Fruit fly (Drosophila melanogaster) whole organism, embryonic: Measurements from ENCODE around the gene CG6067.

Experiments
- Adf1 ChIP-seq: fragments of 200-800 bp; sonication (Bioruptor generic); IDR thresholded peaks from 2 replicates; pipeline ENCODE4 v1.3.6; 2022; ENCODE audit warnings: missing biosample characterization, missing genetic modification characterization
- Atf-2 ChIP-seq: fragments of 200-800 bp; sonication (Bioruptor generic); optimal IDR thresholded peaks from 2 replicates; lab custom pipeline; 2016; ENCODE audit warnings: missing biosample characterization, missing genetic modification characterization
- BtbVII ChIP-seq: fragments of 200-800 bp; sonication (Bioruptor generic); optimal IDR thresholded peaks from 3 replicates; lab custom pipeline; 2017; ENCODE audit warnings: missing biosample characterization, mild to moderate bottlenecking, missing genetic modification characterization
- Bteb2 ChIP-seq: fragments of 200-800 bp; sonication (Bioruptor generic); optimal IDR thresholded peaks from 2 replicates; lab custom pipeline; 2016; ENCODE audit warnings: missing biosample characterization, missing genetic modification characterization
- CG11504 ChIP-seq: fragments of 200-800 bp; sonication (Bioruptor generic); optimal IDR thresholded peaks from 3 replicates; lab custom pipeline; 2019; ENCODE audit warnings: missing biosample characterization, mild to moderate bottlenecking, missing genetic modification characterization, moderate library complexity
- CG11723 ChIP-seq: fragments of 200-800 bp; sonication (Bioruptor generic); optimal IDR thresholded peaks from 2 replicates; lab custom pipeline; 2017; ENCODE audit warnings: missing biosample characterization, mild to moderate bottlenecking, missing genetic modification characterization
- CG12236 ChIP-seq: fragments of 200-800 bp; sonication (Bioruptor generic); optimal IDR thresholded peaks from 2 replicates; lab custom pipeline; 2016; ENCODE audit warnings: missing biosample characterization, missing genetic modification characterization
- CG13287 ChIP-seq: fragments of 200-800 bp; sonication (Bioruptor generic); IDR thresholded peaks from 2 replicates; pipeline ENCODE4 v1.3.6; 2022; ENCODE audit warnings: missing biosample characterization, missing genetic modification characterization; ENCODE audit not compliant: partially characterized antibody
- CG13424 ChIP-seq: fragments of 200-800 bp; sonication (Bioruptor generic); optimal IDR thresholded peaks from 2 replicates; lab custom pipeline; 2019; ENCODE audit warnings: missing biosample characterization, mild to moderate bottlenecking, missing genetic modification characterization, moderate library complexity
- CG16815 ChIP-seq: fragments of 200-800 bp; sonication (Bioruptor generic); optimal IDR thresholded peaks from 3 replicates; lab custom pipeline; 2017; ENCODE audit warnings: missing biosample characterization, mild to moderate bottlenecking, missing genetic modification characterization
- CG2116 ChIP-seq: fragments of 200-800 bp; sonication (Bioruptor generic); optimal IDR thresholded peaks from 3 replicates; lab custom pipeline; 2018; ENCODE audit warnings: missing biosample characterization, mild to moderate bottlenecking, missing genetic modification characterization
- CG2712 ChIP-seq: fragments of 200-800 bp; optimal IDR thresholded peaks from 3 replicates; lab custom pipeline; 2019; ENCODE audit warnings: missing biosample characterization, mild to moderate bottlenecking, missing genetic modification characterization, moderate library complexity
- CG3065 ChIP-seq: fragments of 200-800 bp; sonication (Bioruptor generic); optimal IDR thresholded peaks from 2 replicates; lab custom pipeline; 2016; ENCODE audit warnings: missing biosample characterization, missing genetic modification characterization
- CG33557 ChIP-seq: fragments of 200-800 bp; sonication (Bioruptor generic); optimal IDR thresholded peaks from 2 replicates; lab custom pipeline; 2019; ENCODE audit warnings: missing biosample characterization, mild to moderate bottlenecking, missing genetic modification characterization, moderate library complexity
- CG3847 ChIP-seq: fragments of 200-800 bp; sonication (Bioruptor generic); IDR thresholded peaks from 2 replicates; pipeline ENCODE4 v1.3.6; 2022; ENCODE audit warnings: missing biosample characterization, missing genetic modification characterization
- CG4328 ChIP-seq: fragments of 200-800 bp; sonication (Bioruptor generic); optimal IDR thresholded peaks from 3 replicates; lab custom pipeline; 2017; ENCODE audit warnings: missing biosample characterization, missing genetic modification reagents, missing genetic modification characterization
- CG6272 ChIP-seq: fragments of 200-800 bp; sonication (Bioruptor generic); IDR thresholded peaks from 2 replicates; pipeline ENCODE4 v1.3.6; 2022; ENCODE audit warnings: missing biosample characterization, missing genetic modification characterization
- CG8359 ChIP-seq: fragments of 200-800 bp; sonication (Bioruptor generic); optimal IDR thresholded peaks from 2 replicates; lab custom pipeline; 2017; ENCODE audit warnings: missing biosample characterization, mild to moderate bottlenecking, missing genetic modification characterization, borderline replicate concordance
- CG8478 ChIP-seq: fragments of >200 bp; optimal IDR thresholded peaks from 2 replicates; lab custom pipeline; 2018
- CG9609 ChIP-seq: fragments of 200-800 bp; sonication (Bioruptor generic); optimal IDR thresholded peaks from 3 replicates; lab custom pipeline; 2016; ENCODE audit warnings: missing biosample characterization, missing genetic modification characterization
- CTCF ChIP-seq: fragments of 200-800 bp; sonication (Bioruptor generic); optimal IDR thresholded peaks from 2 replicates; lab custom pipeline; 2017; ENCODE audit warnings: missing biosample characterization, mild to moderate bottlenecking, missing genetic modification characterization, moderate library complexity
- Dll ChIP-seq: fragments of 200-800 bp; sonication (Bioruptor generic); IDR thresholded peaks from 4 replicates; pipeline ENCODE4 v1.3.6; 2022; ENCODE audit warnings: missing biosample characterization, missing genetic modification characterization; ENCODE audit not compliant: partially characterized antibody
- Drgx ChIP-seq: fragments of 200-800 bp; sonication (Bioruptor generic); IDR thresholded peaks from 2 replicates; pipeline ENCODE4 v1.3.6; 2022; ENCODE audit warnings: missing biosample characterization, missing genetic modification characterization
- Gsc ChIP-seq: fragments of 200-800 bp; sonication (Bioruptor generic); IDR thresholded peaks from 2 replicates; pipeline ENCODE4 v1.3.6; 2022; ENCODE audit warnings: missing biosample characterization, missing genetic modification characterization
- HLH3B ChIP-seq: fragments of 200-800 bp; sonication (Bioruptor generic); IDR thresholded peaks from 2 replicates; pipeline ENCODE4 v1.3.6; 2022; ENCODE audit warnings: missing biosample characterization, missing genetic modification characterization
- Jarid2 ChIP-seq: fragments of 200-800 bp; sonication (Bioruptor generic); optimal IDR thresholded peaks from 3 replicates; lab custom pipeline; 2017; ENCODE audit warnings: mild to moderate bottlenecking, missing biosample characterization, missing genetic modification reagents, missing genetic modification characterization
- MBD-R2 ChIP-seq: fragments of 200-800 bp; sonication (Bioruptor generic); IDR thresholded peaks from 2 replicates; pipeline ENCODE4 v1.3.6; 2022; ENCODE audit warnings: missing biosample characterization, missing genetic modification characterization
- MTF-1 ChIP-seq: fragments of 200-800 bp; sonication (Bioruptor generic); optimal IDR thresholded peaks from 2 replicates; lab custom pipeline; 2018; ENCODE audit warnings: missing biosample characterization, mild to moderate bottlenecking, missing genetic modification characterization, borderline replicate concordance
- NFAT ChIP-seq: fragments of 200-800 bp; sonication (Bioruptor generic); IDR thresholded peaks from 2 replicates; pipeline ENCODE4 v1.3.6; 2022; ENCODE audit warnings: missing biosample characterization, missing genetic modification characterization
- NK7.1 ChIP-seq: fragments of 200-800 bp; sonication (Bioruptor generic); optimal IDR thresholded peaks from 3 replicates; lab custom pipeline; 2016; ENCODE audit warnings: missing biosample characterization, missing genetic modification characterization
- Ravus ChIP-seq: fragments of 200-800 bp; sonication (Bioruptor generic); IDR thresholded peaks from 2 replicates; pipeline ENCODE4 v1.3.6; 2022; ENCODE audit warnings: missing biosample characterization, missing genetic modification characterization
- Sox102F ChIP-seq: fragments of 200-800 bp; sonication (Bioruptor generic); optimal IDR thresholded peaks from 2 replicates; lab custom pipeline; 2018; ENCODE audit warnings: missing biosample characterization, mild to moderate bottlenecking, missing genetic modification characterization, moderate library complexity
- cato ChIP-seq: fragments of 200-800 bp; sonication (Bioruptor generic); optimal IDR thresholded peaks from 2 replicates; lab custom pipeline; 2016; ENCODE audit warnings: missing biosample characterization, missing genetic modification characterization, borderline replicate concordance
- cwo ChIP-seq: fragments of 200-800 bp; sonication (Bioruptor generic); optimal IDR thresholded peaks from 3 replicates; lab custom pipeline; 2017; ENCODE audit warnings: missing biosample characterization, missing genetic modification characterization, mild to moderate bottlenecking, moderate library complexity, missing genetic modification reagents
- dan ChIP-seq: fragments of 200-800 bp; sonication (Bioruptor generic); IDR thresholded peaks from 2 replicates; pipeline ENCODE4 v1.3.6; 2022; ENCODE audit warnings: missing biosample characterization, missing genetic modification characterization
- exex ChIP-seq: fragments of 200-800 bp; sonication (Bioruptor generic); optimal IDR thresholded peaks from 4 replicates; lab custom pipeline; 2018; ENCODE audit warnings: missing biosample characterization, mild to moderate bottlenecking, missing genetic modification characterization, moderate library complexity
- h ChIP-seq: fragments of >200 bp; optimal IDR thresholded peaks from 2 replicates; lab custom pipeline; 2017
- jigr1 ChIP-seq: fragments of 200-800 bp; sonication (Bioruptor generic); IDR thresholded peaks from 3 replicates; pipeline ENCODE4 v1.3.6; 2022; ENCODE audit warnings: missing biosample characterization, missing genetic modification characterization
- lov ChIP-seq, 2 experiments: fragments of 200-800 bp in 1 of 2; fragments of >200 bp in 1 of 2; sonication (Bioruptor generic) in 1 of 2; IDR thresholded peaks in 1 of 2; optimal IDR thresholded peaks in 1 of 2; 2 replicates in 1 of 2; 3 replicates in 1 of 2; pipeline versions ENCODE4 v1.3.6 to Lab custom; 2017 to 2022; ENCODE audit warnings: missing biosample characterization in 1 of 2, missing genetic modification characterization in 1 of 2
- nerfin-1 ChIP-seq: fragments of 200-800 bp; sonication (Bioruptor generic); optimal IDR thresholded peaks from 3 replicates; lab custom pipeline; 2019; ENCODE audit warnings: missing biosample characterization, mild to moderate bottlenecking, missing genetic modification characterization, moderate library complexity
- pan ChIP-seq, 4 experiments: fragments of >200 bp in 3 of 4; fragments of 200-800 bp in 1 of 4; sonication (Bioruptor generic) in 1 of 4; optimal IDR thresholded peaks in 3 of 4; IDR thresholded peaks in 1 of 4; 2 replicates each; pipeline versions ENCODE4 v1.3.6 to Lab custom; 2017 to 2022; ENCODE audit warnings: missing biosample characterization in 2 of 4, missing genetic modification characterization in 2 of 4, mixed read lengths in 1 of 4
- pfk ChIP-seq: fragments of 200-800 bp; sonication (Bioruptor generic); optimal IDR thresholded peaks from 2 replicates; lab custom pipeline; 2018; ENCODE audit warnings: missing biosample characterization, mild to moderate bottlenecking, missing genetic modification characterization, moderate library complexity
- psq ChIP-seq: fragments of 200-800 bp; sonication (Bioruptor generic); optimal IDR thresholded peaks from 2 replicates; lab custom pipeline; 2017; ENCODE audit warnings: missing biosample characterization, missing genetic modification characterization
- run ChIP-seq: fragments of 200-800 bp; sonication (Bioruptor generic); optimal IDR thresholded peaks from 3 replicates; lab custom pipeline; 2018; ENCODE audit warnings: missing biosample characterization, mild to moderate bottlenecking, missing genetic modification characterization
- schlank ChIP-seq: fragments of 200-800 bp; sonication (Bioruptor generic); optimal IDR thresholded peaks from 2 replicates; lab custom pipeline; 2018; ENCODE audit warnings: missing biosample characterization, mild to moderate bottlenecking, missing genetic modification characterization
- sima ChIP-seq: fragments of 200-800 bp; sonication (Bioruptor generic); optimal IDR thresholded peaks from 2 replicates; lab custom pipeline; 2016; ENCODE audit warnings: missing biosample characterization, missing genetic modification characterization
- slou ChIP-seq: fragments of 200-800 bp; sonication (Bioruptor generic); optimal IDR thresholded peaks from 3 replicates; lab custom pipeline; 2016; ENCODE audit warnings: missing biosample characterization, missing genetic modification characterization
- so ChIP-seq: fragments of 200-800 bp; sonication (Bioruptor generic); IDR thresholded peaks from 3 replicates; pipeline ENCODE4 v1.3.6; 2022; ENCODE audit warnings: missing biosample characterization, missing genetic modification characterization
- toy ChIP-seq: fragments of 200-800 bp; sonication (Bioruptor generic); IDR thresholded peaks from 2 replicates; pipeline ENCODE4 v1.3.6; 2022; ENCODE audit warnings: missing biosample characterization, missing genetic modification characterization
- unc-4 ChIP-seq: fragments of 200-800 bp; sonication (Bioruptor generic); IDR thresholded peaks from 2 replicates; pipeline ENCODE4 v1.3.6; 2022; ENCODE audit warnings: missing biosample characterization, missing genetic modification characterization; ENCODE audit not compliant: partially characterized antibody

Gene CG6067

dm6 chrX:5968094-5968723 is 12.8 kb downstream of the CG6067 start (continued):
- TF ChIP-seq CG9609 (GFP tag; lab: Kevin White, UChicago) (no peak), so (GFP tag; lab: Robert Waterston, UW) (no peak; the same call in 2 of the 3 replicates), slou (GFP tag; lab: Kevin White, UChicago) (no peak), CG11504 (tag; lab: Kevin White, UChicago) (peak; percentile 61), NFAT (no peak), pan (optimal IDR thresholded peaks at IDR 0.05; lab: Kevin White, UChicago) (no peak), pan (GFP tag; optimal IDR thresholded peaks at IDR 0.05 in 1 of 2, IDR thresholded peaks at IDR 0.05 in 1 of 2) (peak in 1 of 2 experiments; percentile 67), schlank (tag; lab: Kevin White, UChicago) (no peak), exex (tag; lab: Kevin White, UChicago) (no peak), jigr1 (GFP tag; lab: Robert Waterston, UW) (0 out of 3 replicates have a peak, but pooled peaks have one; percentile 16), CG13424 (tag; lab: Kevin White, UChicago) (no peak), CG8478 (no peak), CG4328 (GFP tag; lab: Kevin White, UChicago) (no peak), psq (GFP tag; lab: Kevin White, UChicago) (no peak), dan (no peak), cwo (no peak), HLH3B (0 out of 2 replicates have a peak, but pooled peaks have one; percentile 15), CG2116 (GFP tag; lab: Kevin White, UChicago) (no peak), CG12236 (GFP tag; lab: Kevin White, UChicago) (no peak), CG3065 (no peak), CG11723 (GFP tag; lab: Kevin White, UChicago) (no peak), CG8359 (GFP tag; lab: Kevin White, UChicago) (peak; percentile 6), Bteb2 (GFP tag; lab: Kevin White, UChicago) (no peak), unc-4 (GFP tag; lab: Robert Waterston, UW) (no peak), CG6272 (GFP tag; lab: Robert Waterston, UW) (no peak), pfk (GFP tag; lab: Kevin White, UChicago) (no peak), NK7.1 (GFP tag; lab: Kevin White, UChicago) (no peak), Adf1 (GFP tag; lab: Robert Waterston, UW) (no peak), Sox102F (GFP tag; lab: Kevin White, UChicago) (peak; percentile 53), Gsc (GFP tag; lab: Robert Waterston, UW) (no peak), CG3847 (GFP tag; lab: Robert Waterston, UW) (no peak), cato (no peak), Dll (GFP tag; lab: Robert Waterston, UW) (no peak), BtbVII (GFP tag; lab: Kevin White, UChicago) (no peak), toy (GFP tag; lab: Robert Waterston, UW) (no peak), MBD-R2 (GFP tag; lab: Robert Waterston, UW) (no peak), lov (optimal IDR thresholded peaks at IDR 0.05; lab: Kevin White, UChicago) (no peak), lov (GFP tag; IDR thresholded peaks at IDR 0.05; lab: Robert Waterston, UW) (no peak), Drgx (GFP tag; lab: Robert Waterston, UW) (peak; percentile 87), CG13287 (GFP tag; lab: Robert Waterston, UW) (no peak), h (lab: Kevin White, UChicago) (no peak), run (tag; lab: Kevin White, UChicago) (no peak), Atf-2 (GFP tag; lab: Kevin White, UChicago) (no peak), Ravus (no peak), MTF-1 (no peak), sima (GFP tag; lab: Kevin White, UChicago) (no peak), Jarid2 (GFP tag; lab: Kevin White, UChicago) (no peak), CG2712 (tag; lab: Kevin White, UChicago) (peak; percentile 62), CTCF (GFP tag; lab: Kevin White, UChicago) (no peak), nerfin-1 (tag; lab: Kevin White, UChicago) (no peak), CG16815 (no peak), CG33557 (GFP tag; lab: Kevin White, UChicago) (no peak)
